Worm (Caenorhabditis elegans): ENCODE data around the gene B0563.7.

- TF ChIP-seq W03F9.2 (tag; optimal IDR thresholded peaks at IDR 0.05) = no peak
- TF ChIP-seq him-1 (tag; optimal IDR thresholded peaks at IDR 0.05) = no peak
Measured at ce11 chrX:9170058-9170457, 15.9 kb upstream of the B0563.7 start.

Measured in whole organism, L4/young adult.